Fruit fly (Drosophila melanogaster): Measurements from ENCODE around the gene spn-F.

DNA sequence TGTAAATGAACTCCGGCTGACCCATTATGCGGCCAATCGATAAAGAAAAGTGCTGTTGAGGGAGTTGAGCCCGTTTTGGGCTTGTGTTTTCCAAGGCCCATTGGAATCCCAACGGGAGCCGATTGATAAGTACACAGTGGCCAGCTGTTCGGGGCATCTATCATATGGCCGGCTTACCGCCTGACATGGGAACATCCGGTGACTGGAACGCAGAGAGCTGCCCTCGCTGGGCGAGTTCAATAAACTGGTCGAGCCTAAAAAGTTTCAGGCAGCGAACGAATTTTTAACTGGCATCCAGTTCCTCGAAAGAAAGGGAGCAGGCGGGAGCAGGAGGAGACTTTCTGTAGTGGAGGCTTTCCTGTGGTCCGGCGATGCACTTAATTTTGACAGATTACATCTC, 46.6 kb downstream of the spn-F start:
- no peak for TF ChIP-seq h (GFP tag; optimal IDR thresholded peaks at IDR 0.05)
- TF ChIP-seq Jra (GFP tag; optimal IDR thresholded peaks at IDR 0.05), result no peak
- TF ChIP-seq usp (GFP tag; optimal IDR thresholded peaks at IDR 0.05), result no peak
- no peak for TF ChIP-seq jim (GFP tag; optimal IDR thresholded peaks at IDR 0.05)
- TF ChIP-seq Abd-B (GFP tag; optimal IDR thresholded peaks at IDR 0.05), result no peak
- TF ChIP-seq fru (GFP tag; optimal IDR thresholded peaks at IDR 0.05), result no peak
- TF ChIP-seq Mio (GFP tag; optimal IDR thresholded peaks at IDR 0.05), result no peak
- no peak for TF ChIP-seq Hr78 (GFP tag; optimal IDR thresholded peaks at IDR 0.05)
- TF ChIP-seq sv (GFP tag; optimal IDR thresholded peaks at IDR 0.05), result no peak
- TF ChIP-seq Dif (GFP tag; optimal IDR thresholded peaks at IDR 0.05; ENCODE audit: partially characterized antibody), result no peak
- TF ChIP-seq Sp1 (GFP tag; optimal IDR thresholded peaks at IDR 0.05), result no peak
- TF ChIP-seq OdsH (GFP tag; optimal IDR thresholded peaks at IDR 0.05), result no peak
- no peak for TF ChIP-seq Hr83 (GFP tag; optimal IDR thresholded peaks at IDR 0.05; ENCODE audit: poor library complexity, severe bottlenecking)
- TF ChIP-seq brk (GFP tag; optimal IDR thresholded peaks at IDR 0.05), result no peak

Measured in whole organism, wandering third instar larva.